Fruit fly (Drosophila melanogaster) whole organism, embryonic: Measurements from ENCODE around the gene Shc.
A peak's percentile ranks its signal among the peaks of the same experiment; 100 is the strongest.

Experiments used
- B-H2 ChIP-seq: fragments of 200-800 bp; sonication (Bioruptor generic); optimal IDR thresholded peaks from 2 replicates; lab custom pipeline; 2018; ENCODE audit warnings: missing biosample characterization, mild to moderate bottlenecking, missing genetic modification characterization
- CG10274 ChIP-seq: fragments of 200-800 bp; sonication (Bioruptor generic); optimal IDR thresholded peaks from 3 replicates; lab custom pipeline; 2017; ENCODE audit warnings: missing biosample characterization, mild to moderate bottlenecking, missing genetic modification characterization
- CG11695 ChIP-seq: fragments of 200-800 bp; sonication (Bioruptor generic); IDR thresholded peaks from 3 replicates; pipeline ENCODE4 v1.3.6; 2022; ENCODE audit warnings: missing biosample characterization, missing genetic modification characterization
- CG12391 ChIP-seq: fragments of 200-800 bp; sonication (Bioruptor generic); optimal IDR thresholded peaks from 3 replicates; lab custom pipeline; 2018; ENCODE audit warnings: missing biosample characterization, mild to moderate bottlenecking, missing genetic modification characterization, moderate library complexity
- CG18262 ChIP-seq: fragments of 200-800 bp; optimal IDR thresholded peaks from 3 replicates; lab custom pipeline; 2019; ENCODE audit warnings: missing biosample characterization, mild to moderate bottlenecking, missing genetic modification characterization, moderate library complexity
- CG2202 ChIP-seq: fragments of 200-800 bp; sonication (Bioruptor generic); optimal IDR thresholded peaks from 2 replicates; lab custom pipeline; 2018; ENCODE audit warnings: missing biosample characterization, mild to moderate bottlenecking, missing genetic modification characterization
- CG2678 ChIP-seq: fragments of 200-800 bp; sonication (Bioruptor generic); optimal IDR thresholded peaks from 3 replicates; lab custom pipeline; 2019; ENCODE audit warnings: missing biosample characterization, mild to moderate bottlenecking, missing genetic modification characterization, moderate library complexity
- CG30020 ChIP-seq: fragments of 200-800 bp; optimal IDR thresholded peaks from 2 replicates; lab custom pipeline; 2019; ENCODE audit warnings: missing biosample characterization, mild to moderate bottlenecking, missing genetic modification characterization, moderate library complexity
- CG3281 ChIP-seq: fragments of 200-800 bp; sonication (Bioruptor generic); optimal IDR thresholded peaks from 3 replicates; lab custom pipeline; 2017; ENCODE audit warnings: missing biosample characterization, mild to moderate bottlenecking, missing genetic modification characterization
- CG3407 ChIP-seq: fragments of 200-800 bp; sonication (Bioruptor generic); optimal IDR thresholded peaks from 2 replicates; lab custom pipeline; 2018; ENCODE audit warnings: missing biosample characterization, mild to moderate bottlenecking, missing genetic modification characterization
- CG34224 ChIP-seq: fragments of 200-800 bp; sonication (Bioruptor generic); IDR thresholded peaks from 3 replicates; pipeline ENCODE4 v1.3.6; 2022; ENCODE audit warnings: missing biosample characterization, missing genetic modification characterization; ENCODE audit not compliant: partially characterized antibody
- CG6854 ChIP-seq: fragments of 200-800 bp; sonication (Bioruptor generic); optimal IDR thresholded peaks from 3 replicates; lab custom pipeline; 2017; ENCODE audit warnings: missing biosample characterization, mild to moderate bottlenecking, missing genetic modification characterization
- CG7271 ChIP-seq: fragments of 200-800 bp; sonication (Bioruptor generic); optimal IDR thresholded peaks from 2 replicates; lab custom pipeline; 2018; ENCODE audit warnings: missing biosample characterization, mild to moderate bottlenecking, missing genetic modification characterization, moderate library complexity
- Hr3 ChIP-seq: fragments of 200-800 bp; sonication (Bioruptor generic); optimal IDR thresholded peaks from 3 replicates; lab custom pipeline; 2016; ENCODE audit warnings: missing biosample characterization, missing genetic modification characterization
- Lpt ChIP-seq: fragments of >200 bp; optimal IDR thresholded peaks from 2 replicates; lab custom pipeline; 2018; ENCODE audit warnings: missing biosample characterization, missing genetic modification characterization
- Opbp ChIP-seq: fragments of 200-800 bp; sonication (Bioruptor generic); IDR thresholded peaks from 3 replicates; pipeline ENCODE4 v1.3.6; 2022; ENCODE audit warnings: missing biosample characterization, missing genetic modification characterization; ENCODE audit not compliant: partially characterized antibody
- Side ChIP-seq: fragments of 200-800 bp; sonication (Bioruptor generic); optimal IDR thresholded peaks from 2 replicates; lab custom pipeline; 2016; ENCODE audit warnings: missing biosample characterization, missing genetic modification characterization
- Six4 ChIP-seq: fragments of 200-800 bp; sonication (Bioruptor generic); optimal IDR thresholded peaks from 2 replicates; lab custom pipeline; 2016; ENCODE audit warnings: missing biosample characterization, missing genetic modification characterization
- Sox100B ChIP-seq: fragments of 200-800 bp; sonication (Bioruptor generic); optimal IDR thresholded peaks from 3 replicates; lab custom pipeline; 2018; ENCODE audit warnings: missing biosample characterization, mild to moderate bottlenecking, missing genetic modification characterization
- TFAM ChIP-seq: fragments of 200-800 bp; sonication (Bioruptor generic); optimal IDR thresholded peaks from 2 replicates; lab custom pipeline; 2017; ENCODE audit warnings: missing biosample characterization, missing genetic modification characterization, inconsistent platforms
- Taf1 ChIP-seq: fragments of 200-800 bp; sonication (Bioruptor generic); IDR thresholded peaks from 2 replicates; pipeline ENCODE4 v1.3.6; 2022; ENCODE audit warnings: missing biosample characterization, missing genetic modification characterization
- abd-A ChIP-seq: fragments of 200-800 bp; sonication (Bioruptor generic); optimal IDR thresholded peaks from 3 replicates; lab custom pipeline; 2019; ENCODE audit warnings: missing biosample characterization, mild to moderate bottlenecking, missing genetic modification characterization, moderate library complexity
- amos ChIP-seq: fragments of 200-800 bp; sonication (Bioruptor generic); IDR thresholded peaks from 2 replicates; pipeline ENCODE4 v1.3.6; 2022; ENCODE audit warnings: missing biosample characterization, missing genetic modification characterization; ENCODE audit not compliant: partially characterized antibody
- ara ChIP-seq: fragments of 200-800 bp; sonication (Bioruptor generic); IDR thresholded peaks from 2 replicates; pipeline ENCODE4 v1.3.6; 2022; ENCODE audit warnings: missing biosample characterization, missing genetic modification characterization
- ato ChIP-seq: fragments of 200-800 bp; sonication (Bioruptor generic); IDR thresholded peaks from 2 replicates; pipeline ENCODE4 v1.3.6; 2022; ENCODE audit warnings: missing biosample characterization, missing genetic modification characterization; ENCODE audit not compliant: partially characterized antibody
- cwo ChIP-seq: fragments of 200-800 bp; sonication (Bioruptor generic); optimal IDR thresholded peaks from 3 replicates; lab custom pipeline; 2017; ENCODE audit warnings: missing biosample characterization, missing genetic modification characterization, mild to moderate bottlenecking, moderate library complexity, missing genetic modification reagents
- disco-r ChIP-seq: fragments of 200-800 bp; sonication (Bioruptor generic); optimal IDR thresholded peaks from 2 replicates; lab custom pipeline; 2016; ENCODE audit warnings: missing biosample characterization, missing genetic modification characterization
- eve ChIP-seq, 2 experiments: fragments of >200 bp; optimal IDR thresholded peaks; 2 replicates each; lab custom pipeline; 2017; ENCODE audit warnings: missing biosample characterization in 2 of 2, missing genetic modification characterization in 2 of 2
- inv ChIP-seq: fragments of 200-800 bp; sonication (Bioruptor generic); IDR thresholded peaks from 2 replicates; pipeline ENCODE4 v1.3.6; 2022; ENCODE audit warnings: missing biosample characterization, missing genetic modification characterization; ENCODE audit not compliant: partially characterized antibody
- lab ChIP-seq: fragments of 200-800 bp; sonication (Bioruptor generic); optimal IDR thresholded peaks from 3 replicates; lab custom pipeline; 2017; ENCODE audit warnings: missing biosample characterization, missing genetic modification characterization, mild to moderate bottlenecking, moderate library complexity, missing genetic modification reagents
- nau ChIP-seq: fragments of 200-800 bp; sonication (Bioruptor generic); optimal IDR thresholded peaks from 3 replicates; lab custom pipeline; 2017; ENCODE audit warnings: missing biosample characterization, mild to moderate bottlenecking, missing genetic modification characterization, missing genetic modification reagents
- nerfin-1 ChIP-seq: fragments of 200-800 bp; sonication (Bioruptor generic); optimal IDR thresholded peaks from 3 replicates; lab custom pipeline; 2019; ENCODE audit warnings: missing biosample characterization, mild to moderate bottlenecking, missing genetic modification characterization, moderate library complexity
- odd ChIP-seq: fragments of 200-800 bp; sonication (Bioruptor generic); optimal IDR thresholded peaks from 2 replicates; lab custom pipeline; 2017; ENCODE audit warnings: missing biosample characterization, mild to moderate bottlenecking, missing genetic modification characterization
- p53 ChIP-seq: fragments of 200-800 bp; sonication (Bioruptor generic); optimal IDR thresholded peaks from 2 replicates; lab custom pipeline; 2016; ENCODE audit warnings: missing biosample characterization, missing genetic modification characterization
- pb ChIP-seq: fragments of 200-800 bp; sonication (Bioruptor generic); optimal IDR thresholded peaks from 3 replicates; lab custom pipeline; 2016; ENCODE audit warnings: missing biosample characterization, missing genetic modification characterization
- psq ChIP-seq: fragments of 200-800 bp; sonication (Bioruptor generic); optimal IDR thresholded peaks from 2 replicates; lab custom pipeline; 2017; ENCODE audit warnings: missing biosample characterization, missing genetic modification characterization
- pum ChIP-seq: fragments of 200-800 bp; sonication (Bioruptor generic); optimal IDR thresholded peaks from 2 replicates; lab custom pipeline; 2016; ENCODE audit warnings: missing biosample characterization, missing genetic modification characterization
- ro ChIP-seq: fragments of 200-800 bp; sonication (Bioruptor generic); IDR thresholded peaks from 2 replicates; pipeline ENCODE4 v1.3.6; 2022; ENCODE audit warnings: missing biosample characterization, missing genetic modification characterization
- schlank ChIP-seq: fragments of 200-800 bp; sonication (Bioruptor generic); optimal IDR thresholded peaks from 2 replicates; lab custom pipeline; 2018; ENCODE audit warnings: missing biosample characterization, mild to moderate bottlenecking, missing genetic modification characterization
- sens ChIP-seq: fragments of 200-800 bp; sonication (Bioruptor generic); peaks from one replicate; lab custom pipeline; 2016; ENCODE audit warnings: missing biosample characterization, missing genetic modification characterization
- sr ChIP-seq: fragments of 200-800 bp; sonication (Bioruptor generic); IDR thresholded peaks from 3 replicates; pipeline ENCODE4 v1.3.6; 2022; ENCODE audit warnings: missing biosample characterization, missing genetic modification characterization
- tap ChIP-seq: fragments of 200-800 bp; optimal IDR thresholded peaks from 3 replicates; lab custom pipeline; 2019; ENCODE audit warnings: missing biosample characterization, mild to moderate bottlenecking, missing genetic modification characterization, moderate library complexity
- tio ChIP-seq: fragments of 200-800 bp; sonication (Bioruptor generic); optimal IDR thresholded peaks from 2 replicates; lab custom pipeline; 2017; ENCODE audit warnings: missing biosample characterization, missing genetic modification characterization, inconsistent platforms
- tll ChIP-seq, 2 experiments: fragments of 200-800 bp in 1 of 2; fragments of >200 bp in 1 of 2; sonication (Bioruptor generic) in 1 of 2; optimal IDR thresholded peaks; 2 replicates each; lab custom pipeline; 2017 to 2019; ENCODE audit warnings: missing biosample characterization in 2 of 2, missing genetic modification characterization in 2 of 2, mild to moderate bottlenecking in 1 of 2, moderate library complexity in 1 of 2
- tx ChIP-seq: fragments of 200-800 bp; sonication (Bioruptor generic); optimal IDR thresholded peaks from 2 replicates; lab custom pipeline; 2016; ENCODE audit warnings: missing biosample characterization, missing genetic modification characterization
- unpg ChIP-seq: fragments of 200-800 bp; sonication (Bioruptor generic); optimal IDR thresholded peaks from 3 replicates; lab custom pipeline; 2018; ENCODE audit warnings: missing biosample characterization, mild to moderate bottlenecking, missing genetic modification characterization, moderate library complexity
- zen ChIP-seq: fragments of 200-800 bp; sonication (Bioruptor generic); optimal IDR thresholded peaks from 3 replicates; lab custom pipeline; 2018; ENCODE audit warnings: missing biosample characterization, mild to moderate bottlenecking, missing genetic modification characterization, moderate library complexity
- zf30C ChIP-seq: fragments of 200-800 bp; sonication (Bioruptor generic); optimal IDR thresholded peaks from 3 replicates; lab custom pipeline; 2018; ENCODE audit warnings: missing biosample characterization, mild to moderate bottlenecking, missing genetic modification characterization
- zfh2 ChIP-seq: fragments of 200-800 bp; sonication (Bioruptor generic); optimal IDR thresholded peaks from 2 replicates; lab custom pipeline; 2016; ENCODE audit warnings: missing biosample characterization, missing genetic modification characterization

Gene Shc

dm6 chr3L:9410754-9411423, 15.9 kb upstream of the Shc start, which contains the start of the genes CG4022 and Cpsf5 (continued):
- peak; percentile 84 for TF ChIP-seq CG18262 (tag; lab: Kevin White, UChicago)
- TF ChIP-seq Taf1 (GFP tag; lab: Robert Waterston, UW): peak; percentile 68
- TF ChIP-seq Hr3 (GFP tag; lab: Kevin White, UChicago): peak; percentile 75
- TF ChIP-seq tio (GFP tag; lab: Kevin White, UChicago): no peak
- peak; percentile 58 for TF ChIP-seq cwo (GFP tag; lab: Kevin White, UChicago)
- TF ChIP-seq tap (tag; lab: Kevin White, UChicago): peak; percentile 81
- no peak for TF ChIP-seq TFAM
- TF ChIP-seq Sox100B (GFP tag; lab: Kevin White, UChicago): peak; percentile 71
- no peak for TF ChIP-seq tll (GFP tag; optimal IDR thresholded peaks at IDR 0.05; lab: Kevin White, UChicago)
- TF ChIP-seq CG3407 (GFP tag; lab: Kevin White, UChicago): peak; percentile 68
- TF ChIP-seq schlank (tag; lab: Kevin White, UChicago): peak; percentile 63
- no peak for TF ChIP-seq CG10274 (GFP tag; lab: Kevin White, UChicago)
- peak; percentile 86 for TF ChIP-seq zen
- 0 out of 3 replicates have a peak, but pooled peaks have one; percentile 17 for TF ChIP-seq sr (GFP tag; lab: Robert Waterston, UW)
- TF ChIP-seq eve (GFP tag; optimal IDR thresholded peaks at IDR 0.05; lab: Kevin White, UChicago): no peak
- no peak for TF ChIP-seq Lpt (GFP tag; lab: Kevin White, UChicago)
- no peak for TF ChIP-seq psq
- TF ChIP-seq CG12391 (tag; lab: Kevin White, UChicago): peak; percentile 95
- peak; percentile 49; the same call in 1 of the 2 replicates for TF ChIP-seq inv (GFP tag; lab: Robert Waterston, UW)
- peak; percentile 85 for TF ChIP-seq CG2678
- peak; percentile 87 for TF ChIP-seq unpg (GFP tag; lab: Kevin White, UChicago)
- TF ChIP-seq CG7271 (tag; lab: Kevin White, UChicago): peak; percentile 67
- peak; percentile 89 for TF ChIP-seq B-H2 (GFP tag; lab: Kevin White, UChicago)
- peak; percentile 34 for TF ChIP-seq Side (GFP tag; lab: Kevin White, UChicago)
- TF ChIP-seq tx (GFP tag; lab: Kevin White, UChicago): peak; percentile 40
- no peak for TF ChIP-seq CG6854
- TF ChIP-seq CG11695: peak; percentile 73
- no peak for TF ChIP-seq disco-r (GFP tag; lab: Kevin White, UChicago)
- TF ChIP-seq zf30C (GFP tag; lab: Kevin White, UChicago): no peak
- no peak for TF ChIP-seq ato
- TF ChIP-seq CG34224 (GFP tag; lab: Robert Waterston, UW): no peak
- TF ChIP-seq sens: peak; percentile 92
- TF ChIP-seq nerfin-1 (tag; lab: Kevin White, UChicago): peak; percentile 69
- peak; percentile 78 for TF ChIP-seq CG30020 (tag; lab: Kevin White, UChicago)
- TF ChIP-seq p53 (GFP tag; lab: Kevin White, UChicago): no peak
- peak; percentile 79 for TF ChIP-seq CG3281
- peak; percentile 97 for TF ChIP-seq abd-A (tag; lab: Kevin White, UChicago)
- no peak for TF ChIP-seq ro
- TF ChIP-seq Opbp: no peak
- TF ChIP-seq ara (GFP tag; lab: Robert Waterston, UW): peak; percentile 87
- peak; percentile 69 for TF ChIP-seq Six4 (GFP tag; lab: Kevin White, UChicago)
- TF ChIP-seq CG2202 (tag; lab: Kevin White, UChicago): peak; percentile 69
- TF ChIP-seq zfh2: peak; percentile 72
- peak; percentile 61 for TF ChIP-seq pum (GFP tag; lab: Kevin White, UChicago)
- peak; percentile 48; the same call in 1 of the 2 replicates for TF ChIP-seq amos (GFP tag; lab: Robert Waterston, UW)
- TF ChIP-seq nau: peak; percentile 36
- TF ChIP-seq lab (GFP tag; lab: Kevin White, UChicago): peak; percentile 88
- peak; percentile 57 for TF ChIP-seq odd (GFP tag; lab: Kevin White, UChicago)
- peak; percentile 31 for TF ChIP-seq pb (GFP tag; lab: Kevin White, UChicago)
